Fruit fly (Drosophila melanogaster): ENCODE results near the gene CG3119.
A peak's percentile ranks its signal among the peaks of the same experiment; 100 is the strongest.

Gene CG3119

dm6 chr2L:2808038-2808699 lies 29.5 kb downstream of the CG3119 start:
- TF ChIP-seq acj6 (GFP tag; optimal IDR thresholded peaks at IDR 0.05) (no peak), ss (GFP tag; optimal IDR thresholded peaks at IDR 0.05) (peak in 1 of 2 experiments; percentile 47), achi (GFP tag; optimal IDR thresholded peaks at IDR 0.05) (no peak), Gug (GFP tag; IDR thresholded peaks at IDR 0.05) (no peak), Smox (GFP tag; optimal IDR thresholded peaks at IDR 0.05) (no peak), Blimp-1 (GFP tag; optimal IDR thresholded peaks at IDR 0.05) (no peak), CG8119 (GFP tag; IDR thresholded peaks at IDR 0.05) (0 out of 3 replicates have a peak, but pooled peaks have one; percentile 32), Lpt (GFP tag; optimal IDR thresholded peaks at IDR 0.05) (no peak), vri (GFP tag; optimal IDR thresholded peaks at IDR 0.05) (peak; percentile 1), Sox15 (GFP tag; optimal IDR thresholded peaks at IDR 0.05) (no peak), Hr39 (GFP tag; optimal IDR thresholded peaks at IDR 0.05) (no peak), pdm3 (GFP tag; optimal IDR thresholded peaks at IDR 0.05) (no peak), Met (GFP tag; optimal IDR thresholded peaks at IDR 0.05) (no peak), dac (GFP tag; optimal IDR thresholded peaks at IDR 0.05) (no peak), fd59A (GFP tag; optimal IDR thresholded peaks at IDR 0.05) (no peak), Eip78C (GFP tag) (peak; percentile 25), CG6792 (GFP tag; optimal IDR thresholded peaks at IDR 0.05) (no peak), CG9139 (GFP tag; optimal IDR thresholded peaks at IDR 0.05) (peak; percentile 5), CG11902 (GFP tag; optimal IDR thresholded peaks at IDR 0.05) (no peak), CG4318 (GFP tag; optimal IDR thresholded peaks at IDR 0.05) (no peak), CG10631 (GFP tag; optimal IDR thresholded peaks at IDR 0.05) (no peak), net (GFP tag; optimal IDR thresholded peaks at IDR 0.05) (no peak), spab (GFP tag; optimal IDR thresholded peaks at IDR 0.05) (no peak), Eip75B (GFP tag; optimal IDR thresholded peaks at IDR 0.05) (peak; percentile 3), CG16779 (tag; optimal IDR thresholded peaks at IDR 0.05) (peak; percentile 11), CG6163 (GFP tag; IDR thresholded peaks at IDR 0.05) (no peak), CG7368 (GFP tag; optimal IDR thresholded peaks at IDR 0.05) (no peak), Sox14 (GFP tag; optimal IDR thresholded peaks at IDR 0.05) (no peak), Eip93F (GFP tag; optimal IDR thresholded peaks at IDR 0.05) (no peak), OdsH (GFP tag; optimal IDR thresholded peaks at IDR 0.05) (no peak), fkh (GFP tag; optimal IDR thresholded peaks at IDR 0.05) (no peak), svp (GFP tag) (peak; percentile 89), CG11762 (GFP tag; optimal IDR thresholded peaks at IDR 0.05; ENCODE audit: insufficient read depth) (no peak), CG34406 (GFP tag; optimal IDR thresholded peaks at IDR 0.05) (no peak), CG32006 (GFP tag; optimal IDR thresholded peaks at IDR 0.05) (no peak), CG3919 (GFP tag; optimal IDR thresholded peaks at IDR 0.05) (no peak), CG1621 (tag; optimal IDR thresholded peaks at IDR 0.05) (no peak), eg (GFP tag; IDR thresholded peaks at IDR 0.05) (peak; percentile 28; the same call in 1 of the 3 replicates), CG8319 (GFP tag; optimal IDR thresholded peaks at IDR 0.05) (no peak), dsx (GFP tag; optimal IDR thresholded peaks at IDR 0.05; ENCODE audit: poor library complexity, severe bottlenecking) (no peak), CG15336 (GFP tag; IDR thresholded peaks at IDR 0.05) (no peak), esn (GFP tag; optimal IDR thresholded peaks at IDR 0.05) (no peak), salr (GFP tag; optimal IDR thresholded peaks at IDR 0.05) (no peak), CG6808 (GFP tag; optimal IDR thresholded peaks at IDR 0.05) (peak; percentile 27), Ets96B (tag; optimal IDR thresholded peaks at IDR 0.05) (no peak), CG31627 (GFP tag; optimal IDR thresholded peaks at IDR 0.05) (no peak), cyc (GFP tag; optimal IDR thresholded peaks at IDR 0.05) (no peak), CG3032 (tag; optimal IDR thresholded peaks at IDR 0.05) (no peak), Sox102F (GFP tag; optimal IDR thresholded peaks at IDR 0.05) (no peak), topi (GFP tag; optimal IDR thresholded peaks at IDR 0.05) (no peak), CG8632 (GFP tag; optimal IDR thresholded peaks at IDR 0.05) (no peak), Hr4 (GFP tag; optimal IDR thresholded peaks at IDR 0.05) (no peak)

Data from whole organism, prepupa.